Fruit fly (Drosophila melanogaster): ENCODE measurements around the gene Vps26.

dm6 chrX:1908757-1909156 lies 35.1 kb downstream of the Vps26 start, which contains the start of the genes Edem1 and Rbcn-3B:
- TF ChIP-seq Clk (GFP tag; optimal IDR thresholded peaks at IDR 0.05): no peak
- TF ChIP-seq CG11617 (GFP tag; optimal IDR thresholded peaks at IDR 0.05): no peak
- no peak for TF ChIP-seq ovo (GFP tag; optimal IDR thresholded peaks at IDR 0.05)
- peak; percentile 7 for TF ChIP-seq CG12768 (GFP tag; optimal IDR thresholded peaks at IDR 0.05)
- no peak for TF ChIP-seq Hr96 (GFP tag; optimal IDR thresholded peaks at IDR 0.05)
- TF ChIP-seq pad (GFP tag; optimal IDR thresholded peaks at IDR 0.05): no peak
- no peak for TF ChIP-seq tj (GFP tag; optimal IDR thresholded peaks at IDR 0.05)
- no peak for TF ChIP-seq CG33017 (tag; optimal IDR thresholded peaks at IDR 0.05)
- TF ChIP-seq CG1620 (GFP tag; optimal IDR thresholded peaks at IDR 0.05): no peak
- TF ChIP-seq cic (GFP tag; optimal IDR thresholded peaks at IDR 0.05): no peak
- no peak for TF ChIP-seq Crg-1 (GFP tag; optimal IDR thresholded peaks at IDR 0.05)
- no peak for TF ChIP-seq CG7101 (tag; optimal IDR thresholded peaks at IDR 0.05)
- no peak for TF ChIP-seq kay (GFP tag; ENCODE audit: borderline replicate concordance)
